Worm (Caenorhabditis elegans): ENCODE measurements around the gene F54D5.24.

ce11 chrII:11538741-11539140 is 17.0 kb upstream of the F54D5.24 start, which contains the start of gene Y62F5A.9:
- TF ChIP-seq med-1 (GFP tag; optimal IDR thresholded peaks at IDR 0.05; ENCODE audit: insufficient read depth) (no peak), T22C8.4 (GFP tag; IDR thresholded peaks at IDR 0.05) (no peak), tab-1 (GFP tag; IDR thresholded peaks at IDR 0.05) (no peak), ztf-29 (GFP tag; IDR thresholded peaks at IDR 0.05) (no peak), ref-1 (GFP tag; conservative IDR thresholded peaks at IDR 0.05) (no peak), cog-1 (tag; optimal IDR thresholded peaks at IDR 0.05) (no peak), klf-2 (GFP tag; conservative IDR thresholded peaks at IDR 0.05) (no peak), flt-1 (GFP tag; IDR thresholded peaks at IDR 0.05) (no peak)

Data from whole organism, midembryonic.